Fruit fly (Drosophila melanogaster) whole organism, prepupa: ENCODE data around the gene Jon74E.
A peak's percentile ranks its signal among the peaks of the same experiment; 100 is the strongest.

Experiments used
- CG10631 ChIP-seq: fragments of 200-800 bp; sonication (Bioruptor generic); optimal IDR thresholded peaks from 2 replicates; lab custom pipeline; 2016; ENCODE audit warnings: missing biosample characterization, missing genetic modification characterization
- CG11294 ChIP-seq: fragments of 200-800 bp; sonication (Bioruptor generic); IDR thresholded peaks from 2 replicates; pipeline ENCODE4 v1.3.6; 2022; ENCODE audit warnings: missing biosample characterization, missing genetic modification characterization
- CG11762 ChIP-seq: fragments of 200-800 bp; sonication (Bioruptor generic); optimal IDR thresholded peaks from 3 replicates; lab custom pipeline; 2016; ENCODE audit warnings: missing biosample characterization, missing genetic modification characterization; ENCODE audit not compliant: insufficient read depth
- CG15336 ChIP-seq: fragments of 200-800 bp; sonication (Bioruptor generic); IDR thresholded peaks from 2 replicates; pipeline ENCODE4 v1.3.6; 2022; ENCODE audit warnings: missing biosample characterization, missing genetic modification characterization
- CG1621 ChIP-seq: fragments of 200-800 bp; sonication (Bioruptor generic); optimal IDR thresholded peaks from 3 replicates; lab custom pipeline; 2018; ENCODE audit warnings: missing biosample characterization, mild to moderate bottlenecking, missing genetic modification characterization
- CG16779 ChIP-seq: fragments of 200-800 bp; sonication (Bioruptor generic); optimal IDR thresholded peaks from 3 replicates; lab custom pipeline; 2017; ENCODE audit warnings: missing biosample characterization, mild to moderate bottlenecking, missing genetic modification characterization
- CG31627 ChIP-seq: fragments of 200-800 bp; sonication (Bioruptor generic); optimal IDR thresholded peaks from 3 replicates; lab custom pipeline; 2016; ENCODE audit warnings: missing biosample characterization, missing genetic modification characterization
- CG34406 ChIP-seq: fragments of 200-800 bp; sonication (Bioruptor generic); optimal IDR thresholded peaks from 3 replicates; lab custom pipeline; 2016; ENCODE audit warnings: missing biosample characterization, missing genetic modification characterization
- CG6276 ChIP-seq: fragments of 200-800 bp; sonication (Bioruptor generic); optimal IDR thresholded peaks from 2 replicates; lab custom pipeline; 2017; ENCODE audit warnings: missing biosample characterization, mild to moderate bottlenecking, missing genetic modification characterization
- CG6792 ChIP-seq: fragments of 200-800 bp; sonication (Bioruptor generic); optimal IDR thresholded peaks from 3 replicates; lab custom pipeline; 2016; ENCODE audit warnings: missing biosample characterization, missing genetic modification characterization
- CG6808 ChIP-seq: fragments of 200-800 bp; sonication (Bioruptor generic); optimal IDR thresholded peaks from 3 replicates; lab custom pipeline; 2017; ENCODE audit warnings: missing biosample characterization, missing genetic modification characterization, mild to moderate bottlenecking, moderate library complexity, missing genetic modification reagents
- CG7368 ChIP-seq: fragments of 200-800 bp; sonication (Bioruptor generic); optimal IDR thresholded peaks from 3 replicates; lab custom pipeline; 2016; ENCODE audit warnings: missing biosample characterization, missing genetic modification characterization
- CG8119 ChIP-seq: fragments of 200-800 bp; sonication (Bioruptor generic); IDR thresholded peaks from 3 replicates; pipeline ENCODE4 v1.3.6; 2022; ENCODE audit warnings: missing biosample characterization, missing genetic modification characterization
- CG8319 ChIP-seq: fragments of 200-800 bp; sonication (Bioruptor generic); optimal IDR thresholded peaks from 3 replicates; lab custom pipeline; 2016; ENCODE audit warnings: missing biosample characterization, missing genetic modification characterization
- CG8632 ChIP-seq: fragments of 200-800 bp; sonication (Bioruptor generic); optimal IDR thresholded peaks from 3 replicates; lab custom pipeline; 2016; ENCODE audit warnings: missing biosample characterization, missing genetic modification characterization
- Eip75B ChIP-seq: fragments of 200-800 bp; sonication (Bioruptor generic); optimal IDR thresholded peaks from 3 replicates; lab custom pipeline; 2016; ENCODE audit warnings: missing biosample characterization, missing genetic modification characterization
- Eip78C ChIP-seq: fragments of 200-800 bp; sonication (Bioruptor generic); peaks from one replicate; lab custom pipeline; 2016; ENCODE audit warnings: missing biosample characterization, missing genetic modification characterization
- Ets21C ChIP-seq: fragments of 200-800 bp; sonication (Bioruptor generic); optimal IDR thresholded peaks from 3 replicates; lab custom pipeline; 2016; ENCODE audit warnings: missing biosample characterization, missing genetic modification characterization
- Gug ChIP-seq: fragments of 200-800 bp; sonication (Bioruptor generic); IDR thresholded peaks from 2 replicates; pipeline ENCODE4 v1.3.6; 2022; ENCODE audit warnings: missing biosample characterization, missing genetic modification characterization
- Hr38 ChIP-seq: sonication (Bioruptor generic); optimal IDR thresholded peaks from 2 replicates; lab custom pipeline; 2016; ENCODE audit warnings: missing biosample characterization, missing genetic modification characterization
- Hr39 ChIP-seq: fragments of 200-800 bp; sonication (Bioruptor generic); optimal IDR thresholded peaks from 2 replicates; lab custom pipeline; 2016; ENCODE audit warnings: missing biosample characterization, missing genetic modification characterization
- Hr4 ChIP-seq: fragments of 200-800 bp; sonication (Bioruptor generic); optimal IDR thresholded peaks from 3 replicates; lab custom pipeline; 2016; ENCODE audit warnings: missing biosample characterization, missing genetic modification characterization
- Lpt ChIP-seq: fragments of 200-800 bp; sonication (Bioruptor generic); optimal IDR thresholded peaks from 3 replicates; lab custom pipeline; 2016; ENCODE audit warnings: missing biosample characterization, missing genetic modification characterization
- Met ChIP-seq: fragments of 200-800 bp; sonication (Bioruptor generic); optimal IDR thresholded peaks from 3 replicates; lab custom pipeline; 2016; ENCODE audit warnings: missing biosample characterization, missing genetic modification characterization
- OdsH ChIP-seq: fragments of 200-800 bp; sonication (Bioruptor generic); optimal IDR thresholded peaks from 3 replicates; lab custom pipeline; 2016; ENCODE audit warnings: missing biosample characterization, missing genetic modification characterization
- Smox ChIP-seq: fragments of 200-800 bp; sonication (Bioruptor generic); optimal IDR thresholded peaks from 3 replicates; lab custom pipeline; 2016; ENCODE audit warnings: missing biosample characterization, missing genetic modification characterization
- Sox102F ChIP-seq: fragments of 200-800 bp; sonication (Bioruptor generic); optimal IDR thresholded peaks from 2 replicates; lab custom pipeline; 2016; ENCODE audit warnings: missing biosample characterization, mild to moderate bottlenecking, missing genetic modification characterization
- Sox14 ChIP-seq: fragments of 200-800 bp; sonication (Bioruptor generic); optimal IDR thresholded peaks from 3 replicates; lab custom pipeline; 2016; ENCODE audit warnings: missing biosample characterization, missing genetic modification characterization
- Sox15 ChIP-seq: fragments of 200-800 bp; sonication (Bioruptor generic); optimal IDR thresholded peaks from 3 replicates; lab custom pipeline; 2016; ENCODE audit warnings: missing biosample characterization, missing genetic modification characterization
- achi ChIP-seq: fragments of 200-800 bp; sonication (Bioruptor generic); optimal IDR thresholded peaks from 3 replicates; lab custom pipeline; 2016; ENCODE audit warnings: missing biosample characterization, missing genetic modification characterization
- acj6 ChIP-seq: fragments of 200-800 bp; sonication (Bioruptor generic); optimal IDR thresholded peaks from 3 replicates; lab custom pipeline; 2016; ENCODE audit warnings: missing biosample characterization, missing genetic modification characterization
- dac ChIP-seq: fragments of 200-800 bp; sonication (Bioruptor generic); optimal IDR thresholded peaks from 2 replicates; lab custom pipeline; 2017; ENCODE audit warnings: missing biosample characterization, mild to moderate bottlenecking, missing genetic modification characterization
- dsx ChIP-seq: fragments of 200-800 bp; optimal IDR thresholded peaks from 3 replicates; lab custom pipeline; 2019; ENCODE audit warnings: missing biosample characterization, mild to moderate bottlenecking, missing genetic modification characterization, moderate library complexity; ENCODE audit not compliant: poor library complexity, severe bottlenecking
- eg ChIP-seq: fragments of 200-800 bp; sonication (Bioruptor generic); IDR thresholded peaks from 3 replicates; pipeline ENCODE4 v1.3.6; 2022; ENCODE audit warnings: missing biosample characterization, missing genetic modification characterization
- esn ChIP-seq: fragments of 200-800 bp; sonication (Bioruptor generic); optimal IDR thresholded peaks from 2 replicates; lab custom pipeline; 2016; ENCODE audit warnings: missing biosample characterization, mild to moderate bottlenecking, missing genetic modification characterization, moderate library complexity
- fd59A ChIP-seq: fragments of 200-800 bp; sonication (Bioruptor generic); optimal IDR thresholded peaks from 2 replicates; lab custom pipeline; 2017; ENCODE audit warnings: missing biosample characterization, mild to moderate bottlenecking, missing genetic modification characterization, missing genetic modification reagents
- fd85E ChIP-seq: fragments of 200-800 bp; sonication (Bioruptor generic); optimal IDR thresholded peaks from 3 replicates; lab custom pipeline; 2016; ENCODE audit warnings: missing biosample characterization, missing genetic modification characterization
- fkh ChIP-seq: fragments of 200-800 bp; sonication (Bioruptor generic); optimal IDR thresholded peaks from 3 replicates; lab custom pipeline; 2017; ENCODE audit warnings: missing biosample characterization, mild to moderate bottlenecking, missing genetic modification characterization, moderate library complexity
- lz ChIP-seq: fragments of 200-800 bp; sonication (Bioruptor generic); optimal IDR thresholded peaks from 3 replicates; lab custom pipeline; 2016; ENCODE audit warnings: missing biosample characterization, missing genetic modification characterization
- net ChIP-seq: fragments of 200-800 bp; sonication (Bioruptor generic); optimal IDR thresholded peaks from 3 replicates; lab custom pipeline; 2016; ENCODE audit warnings: missing biosample characterization, missing genetic modification characterization
- pdm3 ChIP-seq: fragments of 200-800 bp; sonication (Bioruptor generic); optimal IDR thresholded peaks from 3 replicates; lab custom pipeline; 2016; ENCODE audit warnings: missing biosample characterization, missing genetic modification characterization
- spab ChIP-seq: fragments of 200-800 bp; sonication (Bioruptor generic); optimal IDR thresholded peaks from 2 replicates; lab custom pipeline; 2017; ENCODE audit warnings: missing biosample characterization, mild to moderate bottlenecking, missing genetic modification characterization, missing genetic modification reagents
- svp ChIP-seq: fragments of 200-800 bp; sonication (Bioruptor generic); peaks from one replicate; lab custom pipeline; 2016; ENCODE audit warnings: missing biosample characterization, missing genetic modification characterization
- topi ChIP-seq: fragments of 200-800 bp; sonication (Bioruptor generic); optimal IDR thresholded peaks from 3 replicates; lab custom pipeline; 2016; ENCODE audit warnings: missing biosample characterization, missing genetic modification characterization
- vri ChIP-seq: fragments of 200-800 bp; sonication (Bioruptor generic); optimal IDR thresholded peaks from 3 replicates; lab custom pipeline; 2016; ENCODE audit warnings: missing biosample characterization, mild to moderate bottlenecking, missing genetic modification characterization

Jon74E gene

DNA sequence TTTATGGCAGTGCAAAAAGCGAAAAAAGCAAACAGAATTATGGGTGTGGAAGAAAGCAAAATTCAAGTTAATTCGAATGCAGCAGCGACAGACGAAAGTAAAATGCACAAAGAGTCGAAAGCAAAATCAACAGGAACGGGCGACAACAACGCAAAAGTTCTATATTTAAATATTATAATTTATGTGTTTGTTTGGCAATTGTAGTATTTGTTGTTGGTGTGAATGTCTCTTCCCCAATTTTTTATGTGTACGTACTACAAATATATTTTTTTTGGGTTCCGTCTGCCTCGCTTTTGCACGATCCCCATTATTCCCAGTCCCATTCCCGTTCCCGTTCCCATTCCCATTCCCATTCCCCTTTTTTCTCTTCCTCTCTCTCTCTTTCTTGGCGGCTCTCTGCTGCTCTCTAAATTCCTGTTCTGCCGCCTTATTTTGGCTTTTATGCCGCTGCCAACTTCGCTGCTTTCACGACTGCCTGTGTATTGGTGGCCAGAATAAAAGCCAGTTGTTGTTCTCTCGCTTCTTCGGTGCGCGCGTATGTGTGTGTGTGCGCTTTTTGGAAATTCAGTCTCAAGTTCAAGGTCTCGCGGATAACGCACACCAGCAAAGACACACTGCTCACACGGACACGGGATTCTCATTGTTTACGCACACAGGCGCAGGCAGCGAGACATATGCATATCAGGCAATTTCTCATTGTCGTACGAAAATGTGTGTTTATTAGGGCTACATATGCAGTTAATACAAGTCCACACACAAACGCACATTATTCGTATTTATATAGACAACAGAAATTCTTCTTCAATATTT, 21.0 kb upstream of the Jon74E start (continued):
- TF ChIP-seq Hr39 (GFP tag; lab: Kevin White, UChicago) (peak; percentile 39), net (GFP tag; lab: Kevin White, UChicago) (no peak), dsx (GFP tag; lab: Kevin White, UChicago) (peak; percentile 54), Lpt (GFP tag; lab: Kevin White, UChicago) (peak; percentile 13), CG8632 (no peak), Sox15 (no peak), Met (GFP tag; lab: Kevin White, UChicago) (peak; percentile 21), CG15336 (GFP tag; lab: Robert Waterston, UW) (no peak), dac (GFP tag; lab: Kevin White, UChicago) (no peak), CG11294 (no peak), Ets21C (GFP tag; lab: Kevin White, UChicago) (no peak), Sox14 (peak; percentile 54), fd59A (GFP tag; lab: Kevin White, UChicago) (no peak), vri (peak; percentile 64), acj6 (no peak), topi (peak; percentile 4), OdsH (GFP tag; lab: Kevin White, UChicago) (no peak), spab (GFP tag; lab: Kevin White, UChicago) (no peak)

DNA sequence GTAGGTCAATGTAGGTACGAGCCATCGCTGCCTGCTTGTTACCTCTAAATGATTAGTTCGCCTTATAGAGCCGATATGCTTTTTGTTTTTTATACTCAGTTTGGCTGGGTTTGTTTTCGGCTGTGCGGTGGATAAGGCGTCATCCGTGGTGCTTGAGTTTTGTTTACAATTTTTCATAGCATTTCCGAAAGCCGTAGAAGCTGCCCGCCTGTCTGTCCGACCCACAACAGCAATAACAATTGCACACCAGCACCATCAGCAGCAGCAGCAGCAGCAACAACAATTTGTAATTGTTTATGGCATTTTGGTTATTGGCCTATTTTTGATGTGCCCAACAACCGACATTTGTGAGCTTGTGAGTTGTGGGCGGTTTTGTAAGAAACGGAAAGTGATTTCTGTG, 19.8 kb upstream of the Jon74E start:
- no peak for TF ChIP-seq CG16779 (tag; lab: Kevin White, UChicago)
- peak; percentile 22 for TF ChIP-seq vri

DNA sequence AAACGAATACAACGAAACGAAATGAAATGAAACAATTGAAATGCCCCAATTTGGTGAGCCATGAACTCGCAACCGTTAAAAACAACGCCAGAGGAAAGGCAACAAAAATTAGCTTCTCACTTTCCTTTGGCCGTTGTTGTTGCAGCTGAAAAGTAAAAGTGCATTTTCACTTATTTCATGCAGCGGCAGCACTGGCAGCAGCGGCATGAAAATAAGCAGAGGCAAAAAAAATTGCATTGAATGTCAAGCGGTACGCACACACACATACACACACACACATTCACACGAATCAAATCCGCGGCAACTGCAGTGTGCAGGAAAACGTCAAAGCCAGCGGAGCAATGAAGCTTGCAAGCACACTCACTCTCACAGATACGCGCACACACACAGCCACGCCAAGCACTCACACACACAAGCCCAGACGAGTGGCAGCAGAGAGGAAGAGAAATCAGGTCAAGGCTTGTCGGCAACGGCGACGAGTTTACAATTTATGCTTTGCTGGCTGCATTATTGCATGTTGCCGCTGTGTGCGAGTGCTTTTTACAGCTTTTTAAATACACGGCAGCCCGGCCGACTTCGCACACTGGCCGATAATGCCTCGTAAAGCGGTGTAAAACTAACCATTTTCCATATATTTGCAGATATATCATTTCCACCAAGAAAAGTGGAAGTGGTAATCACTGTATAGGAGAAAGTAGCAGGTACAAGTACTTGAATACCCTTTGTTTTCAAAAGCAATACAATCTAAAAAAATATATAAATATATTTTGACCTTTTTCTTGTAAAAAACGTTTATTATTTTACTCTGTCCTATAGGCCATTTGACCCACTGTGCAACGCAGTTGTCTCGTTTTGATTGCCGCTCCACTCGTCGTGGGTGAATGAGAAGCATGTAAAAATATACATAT, 17.7 kb upstream of the Jon74E start:
- no peak for TF ChIP-seq fd85E (GFP tag; lab: Kevin White, UChicago)
- TF ChIP-seq CG1621 (tag; lab: Kevin White, UChicago), result peak; percentile 70
- TF ChIP-seq CG6792 (GFP tag; lab: Kevin White, UChicago), result peak; percentile 87
- TF ChIP-seq eg (GFP tag; lab: Robert Waterston, UW), result peak; percentile 88
- peak; percentile 73 for TF ChIP-seq CG7368
- TF ChIP-seq pdm3 (GFP tag; lab: Kevin White, UChicago), result peak; percentile 84
- peak; percentile 87 for TF ChIP-seq acj6
- peak; percentile 74 for TF ChIP-seq CG31627 (GFP tag; lab: Kevin White, UChicago)
- TF ChIP-seq CG10631 (GFP tag; lab: Kevin White, UChicago), result peak; percentile 83
- peak; percentile 79 for TF ChIP-seq Gug (GFP tag; lab: Robert Waterston, UW)
- peak; percentile 60 for TF ChIP-seq CG8319 (GFP tag; lab: Kevin White, UChicago)
- peak; percentile 69 for TF ChIP-seq Lpt (GFP tag; lab: Kevin White, UChicago)
- TF ChIP-seq Sox102F (GFP tag; lab: Kevin White, UChicago), result peak; percentile 77
- TF ChIP-seq esn (GFP tag; lab: Kevin White, UChicago), result peak; percentile 86
- TF ChIP-seq Sox15, result peak; percentile 72
- peak; percentile 88 for TF ChIP-seq achi (GFP tag; lab: Kevin White, UChicago)
- peak; percentile 95 for TF ChIP-seq Eip78C (GFP tag; lab: Kevin White, UChicago)
- TF ChIP-seq Eip75B (GFP tag; lab: Kevin White, UChicago), result peak; percentile 83
- TF ChIP-seq Smox, result peak; percentile 77
- peak; percentile 85 for TF ChIP-seq CG6276 (GFP tag; lab: Kevin White, UChicago)
- peak; percentile 58 for TF ChIP-seq Ets21C (GFP tag; lab: Kevin White, UChicago)
- TF ChIP-seq CG15336 (GFP tag; lab: Robert Waterston, UW), result peak; percentile 89
- TF ChIP-seq CG8119 (GFP tag; lab: Robert Waterston, UW), result peak; percentile 86
- no peak for TF ChIP-seq Hr38
- TF ChIP-seq svp (GFP tag; lab: Kevin White, UChicago), result peak; percentile 97
- peak; percentile 76 for TF ChIP-seq lz (GFP tag; lab: Kevin White, UChicago)
- peak; percentile 8 for TF ChIP-seq fkh (GFP tag; lab: Kevin White, UChicago)
- peak; percentile 81 for TF ChIP-seq CG6808 (GFP tag; lab: Kevin White, UChicago)
- peak; percentile 83 for TF ChIP-seq Hr4
- peak; percentile 73 for TF ChIP-seq vri
- TF ChIP-seq dsx (GFP tag; lab: Kevin White, UChicago), result peak; percentile 75
- TF ChIP-seq CG34406, result peak; percentile 87
- peak; percentile 76 for TF ChIP-seq CG11762
